Worm (Caenorhabditis elegans) whole organism, L4 larva: Measurements from ENCODE around the gene T04C10.3.

Experiments used
- ZK546.5 ChIP-seq, 2 experiments: sonication (generic microtip); optimal IDR thresholded peaks; 2 replicates each; lab custom pipeline; 2017; ENCODE audit warnings: missing biosample characterization in 2 of 2, missing genetic modification characterization in 2 of 2
- dpl-1 ChIP-seq: fragments of 150-350 bp; optimal IDR thresholded peaks from 2 replicates; lab custom pipeline; 2014; ENCODE audit warnings: missing biosample characterization, missing genetic modification reagents, missing genetic modification characterization
- dve-1 ChIP-seq: sonication (generic microtip); optimal IDR thresholded peaks from 2 replicates; lab custom pipeline; 2017; ENCODE audit warnings: antibody characterized with exemption, mild to moderate bottlenecking, missing genetic modification characterization, missing compliant biosample characterization; ENCODE audit not compliant: insufficient read depth
- fkh-10 ChIP-seq: fragments of 150-350 bp; optimal IDR thresholded peaks from 2 replicates; lab custom pipeline; 2014; ENCODE audit warnings: missing biosample characterization, missing genetic modification reagents, missing genetic modification characterization
- lin-13 ChIP-seq: fragments of 150-350 bp; optimal IDR thresholded peaks from 2 replicates; lab custom pipeline; 2014; ENCODE audit warnings: missing biosample characterization, missing genetic modification reagents, missing genetic modification characterization
- nhr-76 ChIP-seq: fragments of 150-350 bp; optimal IDR thresholded peaks from 2 replicates; lab custom pipeline; 2014; ENCODE audit warnings: missing biosample characterization, missing genetic modification characterization
- snpc-1.2 ChIP-seq: fragments of 200-800 bp; sonication (Bioruptor generic); IDR thresholded peaks from 2 replicates; pipeline ENCODE4 v1.3.6; 2022; ENCODE audit warnings: missing genetic modification reagents, missing genetic modification characterization, missing compliant biosample characterization
- unc-39 ChIP-seq: sonication (generic microtip); optimal IDR thresholded peaks from 2 replicates; lab custom pipeline; 2017; ENCODE audit warnings: missing biosample characterization, missing genetic modification characterization
- ztf-11 ChIP-seq: fragments of 150-350 bp; optimal IDR thresholded peaks from 2 replicates; lab custom pipeline; 2014; ENCODE audit warnings: missing biosample characterization, missing genetic modification characterization

DNA sequence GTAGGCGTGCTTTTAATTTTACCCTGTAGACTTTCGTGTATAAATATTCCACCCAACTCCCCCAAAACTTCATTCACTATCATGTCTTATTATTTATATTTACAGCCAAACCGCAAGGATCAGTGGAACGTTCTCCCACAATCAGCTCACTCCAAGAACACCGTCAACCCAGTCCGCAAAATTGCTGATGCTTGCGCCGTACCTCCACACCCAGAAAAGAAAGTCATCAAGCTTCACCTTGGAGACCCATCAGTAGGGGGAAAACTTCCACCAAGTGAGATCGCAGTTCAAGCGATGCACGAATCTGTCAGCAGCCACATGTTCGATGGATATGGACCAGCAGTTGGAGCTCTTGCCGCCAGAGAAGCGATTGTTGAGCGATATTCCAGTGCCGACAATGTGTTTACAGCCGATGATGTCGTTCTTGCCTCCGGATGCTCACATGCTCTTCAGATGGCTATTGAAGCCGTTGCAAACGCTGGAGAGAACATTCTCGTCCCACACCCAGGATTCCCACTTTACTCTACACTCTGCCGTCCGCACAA, 20.9 kb upstream of the T04C10.3 start:
- TF ChIP-seq dve-1 (tag; lab: Kevin White, UChicago) (no peak), ztf-11 (tag; lab: Kevin White, UChicago) (no peak), fkh-10 (GFP tag; lab: Kevin White, UChicago) (no peak), nhr-76 (tag; lab: Kevin White, UChicago) (no peak), snpc-1.2 (GFP tag; lab: Robert Waterston, UW) (no peak), dpl-1 (GFP tag; lab: Kevin White, UChicago) (no peak), unc-39 (tag; lab: Kevin White, UChicago) (no peak), ZK546.5 (tag; optimal IDR thresholded peaks at IDR 0.05; lab: Kevin White, UChicago) (no peak), lin-13 (GFP tag; lab: Kevin White, UChicago) (no peak)
